Fruit fly (Drosophila melanogaster): Measurements from ENCODE around the gene kmr.
A peak's percentile ranks its signal among the peaks of the same experiment; 100 is the strongest.

kmr gene

dm6 chr3R:13715012-13715673 is at the start of gene kmr:
Gene kmr (plus strand): TSS chr3R:13715207.
- TF ChIP-seq EcR (GFP tag; optimal IDR thresholded peaks at IDR 0.05) (no peak), CG8478 (optimal IDR thresholded peaks at IDR 0.05) (no peak), pan (optimal IDR thresholded peaks at IDR 0.05) (no peak), usp (GFP tag; optimal IDR thresholded peaks at IDR 0.05) (no peak), psq (optimal IDR thresholded peaks at IDR 0.05) (no peak), Dll (optimal IDR thresholded peaks at IDR 0.05) (no peak)

dm6 chr3R:13665992-13666391 is 49.0 kb upstream of the kmr start:
- TF ChIP-seq Dll (optimal IDR thresholded peaks at IDR 0.05) (no peak), psq (optimal IDR thresholded peaks at IDR 0.05) (no peak), pan (optimal IDR thresholded peaks at IDR 0.05) (no peak), CG8478 (optimal IDR thresholded peaks at IDR 0.05) (no peak), EcR (GFP tag; optimal IDR thresholded peaks at IDR 0.05) (no peak), usp (GFP tag; optimal IDR thresholded peaks at IDR 0.05) (no peak)

DNA sequence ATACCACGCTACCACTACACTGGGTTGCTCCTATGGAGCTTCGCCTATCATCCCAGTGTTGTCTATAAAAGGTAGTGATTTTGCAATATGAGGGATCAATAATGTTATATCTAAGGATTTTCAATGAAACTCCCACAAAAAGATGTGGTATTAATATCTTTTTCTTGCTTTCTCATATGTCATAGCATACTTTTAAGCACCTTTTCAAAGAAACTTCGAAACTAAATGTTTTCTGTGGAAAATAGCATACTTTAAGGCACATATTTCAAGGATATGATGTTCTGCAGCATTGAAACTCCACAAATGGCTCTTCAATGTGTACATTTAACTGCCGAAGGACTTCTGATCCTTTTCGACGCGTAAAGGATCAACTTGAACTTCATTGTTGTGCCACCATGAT is 42.1 kb upstream of the kmr start:
- TF ChIP-seq CG8478 (optimal IDR thresholded peaks at IDR 0.05): no peak
- no peak for TF ChIP-seq pan (optimal IDR thresholded peaks at IDR 0.05)
- TF ChIP-seq usp (GFP tag; optimal IDR thresholded peaks at IDR 0.05): no peak
- no peak for TF ChIP-seq Dll (optimal IDR thresholded peaks at IDR 0.05)
- TF ChIP-seq psq (optimal IDR thresholded peaks at IDR 0.05): no peak
- TF ChIP-seq EcR (GFP tag; optimal IDR thresholded peaks at IDR 0.05): no peak

dm6 chr3R:13674492-13675033 is 40.4 kb upstream of the kmr start, which contains the start of gene Task6:
Gene Task6 (minus strand): TSS chr3R:13674542.
- TF ChIP-seq psq (optimal IDR thresholded peaks at IDR 0.05) (no peak), Dll (optimal IDR thresholded peaks at IDR 0.05) (no peak), CG8478 (optimal IDR thresholded peaks at IDR 0.05) (no peak), EcR (GFP tag; optimal IDR thresholded peaks at IDR 0.05) (no peak), pan (optimal IDR thresholded peaks at IDR 0.05) (no peak), usp (GFP tag; optimal IDR thresholded peaks at IDR 0.05) (no peak)

- TF ChIP-seq Dll (optimal IDR thresholded peaks at IDR 0.05) (no peak), EcR (GFP tag; optimal IDR thresholded peaks at IDR 0.05) (no peak), usp (GFP tag; optimal IDR thresholded peaks at IDR 0.05) (no peak), psq (optimal IDR thresholded peaks at IDR 0.05) (no peak), pan (optimal IDR thresholded peaks at IDR 0.05) (no peak), CG8478 (optimal IDR thresholded peaks at IDR 0.05) (no peak)
Measured at dm6 chr3R:13676137-13677086, 38.6 kb upstream of the kmr start, which contains the start of the genes Lkb1 and CG9588. Gene Lkb1 (plus strand): TSS chr3R:13676549. Gene CG9588 (minus strand): TSS chr3R:13676681.

- TF ChIP-seq Dll (optimal IDR thresholded peaks at IDR 0.05) (no peak), psq (optimal IDR thresholded peaks at IDR 0.05) (no peak), pan (optimal IDR thresholded peaks at IDR 0.05) (no peak), CG8478 (optimal IDR thresholded peaks at IDR 0.05) (no peak), usp (GFP tag; optimal IDR thresholded peaks at IDR 0.05) (no peak), EcR (GFP tag; optimal IDR thresholded peaks at IDR 0.05) (no peak)
Measured at dm6 chr3R:13682994-13683623, 31.9 kb upstream of the kmr start.

dm6 chr3R:13683624-13684568 is 31.1 kb upstream of the kmr start, which contains the start of gene flfl:
Gene flfl (plus strand): TSS chr3R:13683921.
- TF ChIP-seq CG8478 (optimal IDR thresholded peaks at IDR 0.05) (peak; percentile 7), EcR (GFP tag; optimal IDR thresholded peaks at IDR 0.05) (no peak), usp (GFP tag; optimal IDR thresholded peaks at IDR 0.05) (no peak), pan (optimal IDR thresholded peaks at IDR 0.05) (no peak), Dll (optimal IDR thresholded peaks at IDR 0.05) (peak; percentile 94), psq (optimal IDR thresholded peaks at IDR 0.05) (no peak)

- TF ChIP-seq CG8478 (optimal IDR thresholded peaks at IDR 0.05) (no peak), psq (optimal IDR thresholded peaks at IDR 0.05) (peak; percentile 44)
Measured at dm6 chr3R:13684569-13685402, 30.2 kb upstream of the kmr start.

DNA sequence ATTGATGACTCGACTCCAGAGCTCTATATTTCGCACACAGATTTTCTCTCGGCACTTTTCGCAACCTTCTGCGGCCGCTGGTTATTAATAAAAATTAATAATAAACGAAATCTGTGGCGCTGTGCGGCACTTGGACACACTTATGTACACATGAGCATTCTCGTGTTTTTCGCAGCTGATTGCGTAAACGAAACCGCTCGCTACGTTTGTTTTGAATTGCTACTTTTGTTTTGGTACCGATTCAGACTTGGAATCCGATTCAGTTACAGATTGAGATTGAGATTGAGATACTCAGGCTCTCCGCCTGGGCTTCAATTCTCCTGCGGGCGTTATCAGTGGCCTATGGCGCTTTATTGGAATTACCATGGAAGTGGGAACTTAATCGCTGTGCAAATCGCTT is 29.0 kb upstream of the kmr start:
- TF ChIP-seq psq (optimal IDR thresholded peaks at IDR 0.05) (no peak), Dll (optimal IDR thresholded peaks at IDR 0.05) (no peak)
